Fruit fly (Drosophila melanogaster): ENCODE results near the gene CG18563.

The CG18563 gene

DNA sequence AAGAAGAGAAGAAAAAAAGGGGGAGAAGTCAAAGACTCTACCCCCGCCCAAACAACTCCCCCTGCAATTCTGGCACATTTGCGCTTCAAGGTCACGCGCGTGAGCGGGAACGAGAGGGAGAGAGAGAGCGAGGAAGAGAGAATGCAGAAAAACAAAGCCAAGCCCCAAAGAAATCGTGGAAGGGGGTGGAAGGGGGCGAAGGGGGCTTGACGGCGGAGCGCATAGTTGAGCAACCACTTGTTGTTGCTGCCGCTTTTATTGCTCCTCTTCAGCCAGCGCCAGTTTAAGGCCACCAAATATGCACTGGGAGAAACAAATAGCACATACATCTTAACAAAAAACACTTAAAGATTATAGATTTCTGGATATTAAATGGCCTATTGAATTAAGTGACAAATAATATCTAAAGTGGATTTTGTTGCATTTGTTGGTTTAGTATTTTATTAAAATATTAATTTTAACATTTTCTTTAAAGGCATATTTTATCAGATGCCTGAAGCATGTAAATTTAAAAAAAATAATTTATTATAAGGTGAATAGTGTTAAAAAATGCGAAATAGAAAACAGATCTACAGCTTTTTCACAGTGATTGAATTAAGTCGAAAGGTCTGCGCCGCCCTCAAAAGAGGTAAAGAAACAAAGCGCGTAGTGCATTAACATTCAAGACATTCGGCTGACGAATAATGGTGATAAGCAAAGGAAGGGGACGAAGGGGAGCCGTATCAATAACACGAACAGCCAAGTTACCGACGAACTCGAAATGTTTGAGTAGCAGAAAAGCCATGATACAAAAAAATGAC is 27.9 kb downstream of the CG18563 start:
- peak; percentile 21 for TF ChIP-seq CG17801 (GFP tag; optimal IDR thresholded peaks at IDR 0.05; ENCODE audit: partially characterized antibody)

DNA sequence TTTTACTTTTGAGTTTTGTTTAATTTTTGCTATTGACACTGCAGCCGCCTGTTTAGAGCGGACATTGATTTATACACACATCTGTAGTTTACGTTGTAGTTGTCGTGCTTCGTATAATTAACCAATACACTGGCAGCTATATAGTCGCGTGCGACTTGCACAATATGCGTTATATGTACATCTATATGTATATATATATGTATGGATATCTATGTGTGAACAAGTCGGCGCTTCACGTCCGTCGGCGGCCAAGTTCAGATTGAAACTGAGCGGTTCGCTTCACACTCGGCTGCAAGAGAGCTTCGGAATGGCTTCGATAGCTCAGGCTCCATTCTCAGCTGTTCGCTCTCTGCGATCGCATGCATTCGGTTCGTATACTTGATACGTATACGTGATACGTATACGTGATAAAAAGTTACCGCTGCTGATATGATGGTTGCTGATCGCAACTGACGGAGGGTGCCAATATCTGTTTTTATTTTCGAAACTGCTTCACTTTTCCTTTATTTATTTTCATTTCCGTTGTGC is 29.9 kb downstream of the CG18563 start:
- peak; percentile 48 for TF ChIP-seq CG17801 (GFP tag; optimal IDR thresholded peaks at IDR 0.05; ENCODE audit: partially characterized antibody)

DNA sequence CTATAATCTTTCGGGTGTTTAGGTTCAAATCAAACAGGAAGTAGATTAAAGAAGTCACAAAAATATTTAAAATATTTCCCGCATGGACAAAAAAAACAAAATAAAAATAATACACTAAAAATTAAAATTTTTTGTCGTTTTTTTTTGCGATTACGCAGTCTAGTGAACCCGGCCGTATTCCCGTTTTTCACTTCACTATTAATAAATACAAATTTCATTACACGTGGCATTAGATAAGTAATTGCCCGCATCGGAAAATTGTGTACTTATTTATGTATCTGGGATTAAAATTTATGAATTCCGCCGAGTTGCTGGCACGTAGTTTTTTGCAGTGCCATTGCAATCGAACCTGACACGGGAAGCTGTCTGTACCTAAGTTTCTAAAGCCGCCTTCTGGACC is 30.7 kb downstream of the CG18563 start:
- TF ChIP-seq CG17801 (GFP tag; optimal IDR thresholded peaks at IDR 0.05; ENCODE audit: partially characterized antibody): no peak

DNA sequence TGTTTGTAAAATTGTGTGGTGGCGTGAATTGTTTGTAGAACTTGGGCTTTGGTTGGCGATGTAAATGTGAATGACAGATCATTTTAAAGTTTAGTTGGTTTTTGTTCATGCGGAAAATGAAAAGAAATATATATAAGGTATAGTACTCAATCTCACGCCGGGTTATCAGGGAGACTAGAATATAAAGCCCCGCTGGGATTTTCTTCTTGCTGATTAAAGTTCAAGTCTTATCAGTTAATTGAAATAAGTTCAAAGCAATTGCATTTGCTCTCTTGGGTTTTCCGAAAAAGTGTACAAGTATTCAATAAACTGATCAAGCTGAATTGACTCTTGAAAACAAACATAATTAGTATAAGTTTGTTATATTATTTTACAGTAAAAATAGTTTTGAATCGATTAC is 32.4 kb downstream of the CG18563 start:
- TF ChIP-seq CG17801 (GFP tag; optimal IDR thresholded peaks at IDR 0.05; ENCODE audit: partially characterized antibody): no peak

DNA sequence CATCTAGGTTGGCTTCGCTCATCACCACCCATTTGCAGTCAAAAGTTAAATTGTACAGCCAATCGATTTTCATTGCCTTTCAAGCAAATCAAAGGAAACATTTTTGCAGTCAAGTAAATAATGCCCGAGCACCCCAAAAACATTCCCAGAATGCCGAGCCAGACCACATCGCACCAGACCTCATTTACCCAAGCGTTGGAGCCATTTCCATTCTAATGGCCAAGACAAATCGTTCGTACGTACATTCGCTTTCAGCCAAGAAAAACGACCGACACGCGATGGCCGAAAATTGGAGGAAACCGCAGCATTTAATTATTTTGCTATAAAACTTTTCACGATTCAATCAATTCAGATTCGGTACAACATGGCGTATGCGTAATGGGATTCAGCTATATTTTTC is 32.8 kb downstream of the CG18563 start:
- no peak for TF ChIP-seq CG17801 (GFP tag; optimal IDR thresholded peaks at IDR 0.05; ENCODE audit: partially characterized antibody)

DNA sequence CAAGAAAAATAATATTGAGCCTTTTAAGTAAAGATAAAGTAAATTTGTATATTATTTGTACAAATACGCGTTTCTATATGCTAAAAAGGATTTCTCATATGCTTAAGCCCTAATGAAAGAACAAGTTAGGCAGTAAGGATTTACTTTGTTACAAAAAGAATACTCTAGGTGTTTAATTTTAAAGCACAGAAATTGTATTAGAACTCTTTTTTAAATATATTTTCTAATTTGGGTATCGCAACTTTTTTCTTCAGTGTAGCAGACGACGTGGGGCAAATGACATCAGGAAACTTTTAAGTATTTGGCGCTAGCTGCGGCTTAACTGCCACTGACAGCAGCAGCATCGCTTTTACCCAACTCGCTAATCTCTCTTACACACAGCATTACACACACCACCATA is 35.8 kb downstream of the CG18563 start:
- TF ChIP-seq CG17801 (GFP tag; optimal IDR thresholded peaks at IDR 0.05; ENCODE audit: partially characterized antibody): no peak

DNA sequence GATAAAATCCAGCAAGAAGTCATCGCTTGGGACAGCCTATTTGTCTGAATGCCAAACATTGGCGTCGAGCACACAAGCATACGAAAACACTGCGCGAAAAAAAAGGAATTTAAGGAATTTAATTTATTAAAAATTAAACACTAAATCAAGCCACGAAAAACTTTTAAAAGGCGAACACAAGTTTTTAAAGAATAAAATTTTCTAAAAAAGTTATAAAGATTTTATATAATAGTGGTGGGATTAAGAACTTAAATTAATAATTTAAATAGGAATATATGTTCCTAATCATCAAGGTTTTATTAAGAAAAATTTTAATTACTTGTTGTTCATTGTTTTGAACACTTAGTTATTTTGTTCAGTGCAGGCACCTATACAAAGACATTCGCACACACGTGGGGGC is 36.5 kb downstream of the CG18563 start:
- TF ChIP-seq CG17801 (GFP tag; optimal IDR thresholded peaks at IDR 0.05; ENCODE audit: partially characterized antibody): no peak

DNA sequence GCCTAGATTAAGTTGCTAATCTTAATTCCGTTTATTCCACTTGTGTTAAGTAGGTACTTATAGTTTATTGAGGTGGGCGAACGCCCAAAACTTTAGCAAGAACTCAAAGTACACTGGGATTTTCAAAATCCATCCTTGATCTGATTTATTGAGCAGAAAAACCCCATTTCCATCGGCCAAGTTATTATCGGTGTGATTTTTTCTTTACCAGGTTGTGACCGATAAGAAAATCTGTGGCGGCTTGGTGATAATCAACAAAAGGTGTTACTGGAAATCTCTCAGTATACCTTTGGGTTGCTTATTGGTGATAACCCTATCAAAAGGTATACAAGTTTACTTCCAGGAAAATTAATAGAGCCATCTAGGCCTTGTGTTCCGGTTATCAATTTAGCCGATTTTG is 37.4 kb downstream of the CG18563 start:
- no peak for TF ChIP-seq CG17801 (GFP tag; optimal IDR thresholded peaks at IDR 0.05; ENCODE audit: partially characterized antibody)

DNA sequence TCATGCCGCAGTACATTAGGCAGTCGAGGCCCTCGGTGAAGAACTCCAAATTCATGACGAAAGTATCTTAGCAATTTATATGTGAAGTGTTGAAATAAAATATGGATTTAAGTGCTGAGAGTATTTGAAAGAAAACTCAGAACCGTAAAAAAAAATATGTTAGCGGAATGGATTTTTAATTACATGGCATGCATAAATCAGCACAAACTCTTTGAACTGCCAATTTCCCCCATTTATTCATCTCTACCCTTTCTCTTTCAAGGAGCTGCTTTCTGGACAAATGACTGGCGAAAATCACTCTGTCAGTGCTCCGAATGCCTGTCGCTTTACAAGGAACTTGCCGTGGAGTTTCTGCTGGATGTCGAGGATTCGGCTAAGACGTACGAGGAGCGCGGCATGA is 45.3 kb downstream of the CG18563 start, which contains the start of gene Rsph9:
TSS of gene Rsph9 (minus strand) at position 101 of the 400 bp plus-strand sequence.
- no peak for TF ChIP-seq CG17801 (GFP tag; optimal IDR thresholded peaks at IDR 0.05; ENCODE audit: partially characterized antibody)

DNA sequence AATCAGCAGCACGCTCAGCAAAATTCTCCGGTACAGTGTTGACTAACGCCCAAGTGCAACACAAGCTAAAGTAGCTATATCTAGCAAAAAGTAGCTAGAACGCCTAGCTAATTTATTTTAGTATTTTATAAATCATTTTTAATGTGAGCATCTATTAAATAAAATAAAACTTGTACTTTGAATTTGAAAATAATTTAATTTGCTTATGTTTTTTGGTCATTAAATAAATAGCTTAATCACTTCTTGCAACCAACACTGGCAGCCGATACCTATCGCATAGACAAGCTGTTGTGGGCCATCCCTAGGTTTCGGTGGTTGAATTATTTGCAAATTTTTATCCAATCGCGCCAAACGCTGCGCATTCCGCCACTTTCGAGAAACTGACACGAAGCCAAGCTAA is 47.5 kb downstream of the CG18563 start, which contains the start of the genes Polr2J and CG15141:
TSS of gene Polr2J (minus strand) at position 49 of the 400 bp plus-strand sequence.
TSS of gene CG15141 (plus strand) at position 284 of the 400 bp plus-strand sequence.
- TF ChIP-seq CG17801 (GFP tag; optimal IDR thresholded peaks at IDR 0.05; ENCODE audit: partially characterized antibody): peak; percentile 84

All from ovary, adult (tissue).